Fruit fly (Drosophila melanogaster) whole organism, wandering third instar larva: Measurements from ENCODE around the gene S-Lap2.
A peak's percentile ranks its signal among the peaks of the same experiment; 100 is the strongest.

Source experiments
- CrebA ChIP-seq: fragments of 200-800 bp; sonication (Bioruptor generic); optimal IDR thresholded peaks from 2 replicates; lab custom pipeline; 2016; ENCODE audit warnings: missing biosample characterization, mild to moderate bottlenecking, missing genetic modification characterization, borderline replicate concordance
- Jra ChIP-seq: sonication (Bioruptor generic); optimal IDR thresholded peaks from 2 replicates; lab custom pipeline; 2016; ENCODE audit warnings: missing biosample characterization, missing genetic modification characterization
- Myc ChIP-seq: fragments of >200 bp; optimal IDR thresholded peaks from 2 replicates; lab custom pipeline; 2017
- jim ChIP-seq: fragments of 175-275, 200-325 bp; sonication (Bioruptor generic); optimal IDR thresholded peaks from 2 replicates; lab custom pipeline; 2016; ENCODE audit warnings: missing biosample characterization, mild to moderate bottlenecking, missing genetic modification characterization
- usp ChIP-seq: fragments of >200 bp; optimal IDR thresholded peaks from 2 replicates; lab custom pipeline; 2017; ENCODE audit warnings: missing biosample characterization, missing genetic modification characterization

DNA sequence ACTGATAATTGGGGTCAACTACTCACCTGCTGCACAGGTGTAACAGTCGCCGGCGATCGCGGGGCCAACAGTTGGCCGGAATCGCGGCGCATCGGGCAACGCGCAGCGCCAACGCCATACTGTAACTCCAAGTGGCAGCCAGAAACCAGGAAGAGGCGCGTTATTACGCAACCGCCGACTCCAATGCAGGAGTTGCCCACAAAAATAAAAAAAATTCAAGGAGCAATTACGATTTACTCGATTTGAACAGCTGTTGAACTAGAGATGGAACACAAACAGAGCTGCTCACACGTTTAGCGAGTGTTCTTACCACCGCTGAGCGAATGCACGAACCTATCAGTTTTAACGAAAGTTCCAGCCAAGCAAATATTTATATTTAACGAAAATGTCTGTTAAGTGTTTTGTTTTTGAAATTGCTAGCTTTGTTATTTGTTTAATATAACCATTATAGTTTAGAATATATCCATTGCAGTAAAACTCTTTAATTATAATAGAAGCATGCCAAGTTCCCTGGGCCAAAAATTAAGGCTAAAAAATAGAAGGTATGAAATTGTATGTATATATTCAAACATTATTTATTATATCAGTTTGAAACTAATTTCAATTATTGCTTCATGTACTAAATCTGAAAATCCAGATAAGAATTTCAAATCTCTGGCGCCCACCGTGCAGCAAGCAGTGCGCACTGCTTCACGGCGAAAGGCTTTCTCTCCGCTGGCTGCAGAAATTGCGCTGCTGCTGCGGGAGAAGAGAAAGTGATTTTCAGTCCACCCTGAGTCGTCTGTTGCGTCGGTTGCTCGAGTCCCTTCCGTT lies 15.6 kb upstream of the S-Lap2 start, which contains the start of the genes CG5989 and CG6282:
- TF ChIP-seq Jra (GFP tag; lab: Kevin White, UChicago) = no peak
- no peak for TF ChIP-seq usp (GFP tag; lab: Kevin White, UChicago)
- no peak for TF ChIP-seq CrebA (GFP tag; lab: Kevin White, UChicago)
- TF ChIP-seq Myc = peak; percentile 61
- no peak for TF ChIP-seq jim (GFP tag; lab: Kevin White, UChicago)
